Worm (Caenorhabditis elegans) whole organism, late embryonic: ENCODE results near the gene hira-1.

Experiments
- ama-1 ChIP-seq: fragments of 150-350 bp; optimal IDR thresholded peaks from 2 replicates; lab custom pipeline; 2014
- mec-3 ChIP-seq: sonication (generic microtip); optimal IDR thresholded peaks from 2 replicates; lab custom pipeline; 2016; ENCODE audit warnings: borderline replicate concordance, missing genetic modification characterization, missing compliant biosample characterization
- sox-2 ChIP-seq: fragments of 200-800 bp; sonication (Bioruptor generic); IDR thresholded peaks from 2 replicates; pipeline ENCODE4 v1.3.6; 2022; ENCODE audit warnings: missing genetic modification reagents, missing genetic modification characterization, missing compliant biosample characterization
- zip-5 ChIP-seq: sonication (generic microtip); optimal IDR thresholded peaks from 2 replicates; lab custom pipeline; 2016; ENCODE audit warnings: missing genetic modification characterization, missing compliant biosample characterization

ce11 chrIII:5144169-5144568, 46.8 kb upstream of the hira-1 start:
- no peak for TF ChIP-seq ama-1 (lab: Kevin White, UChicago)
- no peak for TF ChIP-seq sox-2 (GFP tag; lab: Robert Waterston, UW)
- no peak for TF ChIP-seq zip-5
- no peak for TF ChIP-seq mec-3 (tag; lab: Kevin White, UChicago)
